Worm (Caenorhabditis elegans) whole organism, L1 larva: Measurements from ENCODE around the gene fut-1.

Experiments
- dpl-1 ChIP-seq, 3 experiments: fragments of 150-350 bp in 2 of 3; sonication (generic microtip) in 1 of 3; optimal IDR thresholded peaks; 2 replicates each; lab custom pipeline; 2014 to 2017; ENCODE audit warnings: missing biosample characterization in 3 of 3, missing genetic modification characterization in 3 of 3, missing genetic modification reagents in 3 of 3
- egl-27 ChIP-seq, 2 experiments: fragments of 150-350 bp in 1 of 2; sonication (generic microtip); optimal IDR thresholded peaks; 3 replicates each; lab custom pipeline; 2017 to 2018; ENCODE audit warnings: missing biosample characterization in 2 of 2, missing genetic modification characterization in 2 of 2, missing genetic modification reagents in 2 of 2
- elt-2 ChIP-seq: sonication (generic microtip); optimal IDR thresholded peaks from 2 replicates; lab custom pipeline; 2016; ENCODE audit warnings: missing genetic modification characterization, mild to moderate bottlenecking, inconsistent platforms, missing compliant biosample characterization, missing genetic modification reagents
- mab-9 ChIP-seq: fragments of 200-800 bp; sonication (Bioruptor generic); IDR thresholded peaks from 2 replicates; pipeline ENCODE4 v1.3.6; 2022; ENCODE audit warnings: missing genetic modification reagents, missing genetic modification characterization, missing compliant biosample characterization
- mef-2 ChIP-seq: fragments of 150-350 bp; optimal IDR thresholded peaks from 2 replicates; lab custom pipeline; 2014; ENCODE audit warnings: missing biosample characterization, missing genetic modification characterization

DNA sequence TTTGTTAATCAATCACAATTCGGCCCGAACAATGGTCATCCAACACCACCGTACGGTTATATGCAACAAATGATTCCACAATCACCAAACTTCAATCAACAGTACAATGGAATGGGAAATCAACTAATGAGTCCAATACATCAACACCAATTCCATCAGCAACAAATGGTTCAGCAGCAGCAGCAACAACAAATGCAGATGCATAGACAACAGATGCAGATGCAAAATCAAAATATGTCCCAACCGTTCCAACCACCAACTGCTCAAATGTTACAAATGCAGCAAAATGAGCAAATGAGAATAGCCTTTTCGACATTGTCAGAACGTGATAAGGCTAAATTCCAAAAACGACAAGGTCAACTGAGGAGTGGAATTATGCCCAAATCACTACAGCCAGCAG, 17.1 kb upstream of the fut-1 start:
- TF ChIP-seq dpl-1 (GFP tag; optimal IDR thresholded peaks at IDR 0.05; lab: Kevin White, UChicago) (no peak), mef-2 (tag; lab: Kevin White, UChicago) (no peak), egl-27 (tag; optimal IDR thresholded peaks at IDR 0.05; lab: Kevin White, UChicago) (no peak), elt-2 (tag; lab: Kevin White, UChicago) (no peak), mab-9 (GFP tag; lab: Robert Waterston, UW) (no peak)
